Fruit fly (Drosophila melanogaster) whole organism, wandering third instar larva: ENCODE results near the gene sro.

Source experiments
- CG9705 ChIP-seq: fragments of 200-800 bp; sonication (Bioruptor generic); optimal IDR thresholded peaks from 2 replicates; lab custom pipeline; 2018; ENCODE audit warnings: missing biosample characterization, mild to moderate bottlenecking, missing genetic modification characterization
- CrebA ChIP-seq: fragments of 200-800 bp; sonication (Bioruptor generic); optimal IDR thresholded peaks from 2 replicates; lab custom pipeline; 2016; ENCODE audit warnings: missing biosample characterization, mild to moderate bottlenecking, missing genetic modification characterization, borderline replicate concordance
- Dfd ChIP-seq: fragments of >200 bp; optimal IDR thresholded peaks from 2 replicates; lab custom pipeline; 2017; ENCODE audit warnings: missing biosample characterization, missing genetic modification characterization
- Dif ChIP-seq: fragments of 200-275, 200-300 bp; sonication (Bioruptor generic); optimal IDR thresholded peaks from 2 replicates; lab custom pipeline; 2018; ENCODE audit warnings: missing biosample characterization, missing genetic modification characterization; ENCODE audit not compliant: partially characterized antibody
- GATAd ChIP-seq: sonication (Bioruptor generic); optimal IDR thresholded peaks from 2 replicates; lab custom pipeline; 2016; ENCODE audit warnings: missing biosample characterization, missing genetic modification characterization
- HLH106 ChIP-seq: fragments of 200-800 bp; optimal IDR thresholded peaks from 3 replicates; lab custom pipeline; 2019; ENCODE audit warnings: missing biosample characterization, mild to moderate bottlenecking, missing genetic modification characterization, moderate library complexity
- Hnf4 ChIP-seq: fragments of 200-800 bp; sonication (Bioruptor generic); optimal IDR thresholded peaks from 2 replicates; lab custom pipeline; 2016; ENCODE audit warnings: missing biosample characterization, mild to moderate bottlenecking, missing genetic modification characterization
- Hr78 ChIP-seq: fragments of >200 bp; optimal IDR thresholded peaks from 2 replicates; lab custom pipeline; 2017; ENCODE audit warnings: missing biosample characterization, missing genetic modification characterization
- Hr83 ChIP-seq: fragments of 200-300 bp; sonication (Bioruptor generic); optimal IDR thresholded peaks from 2 replicates; lab custom pipeline; 2016; ENCODE audit warnings: missing biosample characterization, mild to moderate bottlenecking, missing genetic modification characterization, moderate library complexity; ENCODE audit not compliant: poor library complexity, severe bottlenecking
- Jra ChIP-seq: sonication (Bioruptor generic); optimal IDR thresholded peaks from 2 replicates; lab custom pipeline; 2016; ENCODE audit warnings: missing biosample characterization, missing genetic modification characterization
- Mio ChIP-seq: sonication (Bioruptor generic); optimal IDR thresholded peaks from 2 replicates; lab custom pipeline; 2016; ENCODE audit warnings: missing biosample characterization, missing genetic modification characterization
- N ChIP-seq: fragments of >200 bp; optimal IDR thresholded peaks from 2 replicates; lab custom pipeline; 2018; ENCODE audit warnings: missing biosample characterization, missing external identifiers, missing genetic modification characterization
- OdsH ChIP-seq: fragments of 200-800 bp; sonication (Bioruptor generic); optimal IDR thresholded peaks from 2 replicates; lab custom pipeline; 2016; ENCODE audit warnings: missing biosample characterization, mild to moderate bottlenecking, missing genetic modification characterization
- Rel ChIP-seq, 2 experiments: fragments of 200-800 bp; sonication (Bioruptor generic) in 1 of 2; optimal IDR thresholded peaks; 2 replicates in 1 of 2; 3 replicates in 1 of 2; lab custom pipeline; 2016 to 2019; ENCODE audit warnings: mild to moderate bottlenecking in 2 of 2, missing biosample characterization in 2 of 2, missing genetic modification characterization in 2 of 2, moderate library complexity in 1 of 2
- Sp1 ChIP-seq: fragments of 200-800 bp; sonication (Bioruptor generic); optimal IDR thresholded peaks from 3 replicates; lab custom pipeline; 2019; ENCODE audit warnings: missing biosample characterization, mild to moderate bottlenecking, missing genetic modification characterization, moderate library complexity
- Vsx2 ChIP-seq: fragments of 200-300, 225-300 bp; sonication (Bioruptor generic); optimal IDR thresholded peaks from 2 replicates; lab custom pipeline; 2018; ENCODE audit warnings: missing biosample characterization, missing genetic modification characterization; ENCODE audit not compliant: partially characterized antibody
- br ChIP-seq: fragments of 200-800 bp; sonication (Bioruptor generic); optimal IDR thresholded peaks from 2 replicates; lab custom pipeline; 2016; ENCODE audit warnings: missing biosample characterization, missing genetic modification characterization
- brk ChIP-seq: fragments of 200-800 bp; sonication (Bioruptor generic); optimal IDR thresholded peaks from 2 replicates; lab custom pipeline; 2016; ENCODE audit warnings: missing biosample characterization, mild to moderate bottlenecking, missing genetic modification characterization
- dl ChIP-seq, 2 experiments: fragments of 175-275, 200-275 bp in 1 of 2; fragments of 200-275 bp in 1 of 2; sonication (Bioruptor generic); optimal IDR thresholded peaks; lab custom pipeline; 2018; ENCODE audit warnings: mild to moderate bottlenecking in 2 of 2, missing biosample characterization in 2 of 2, missing genetic modification characterization in 2 of 2, moderate library complexity in 2 of 2; ENCODE audit not compliant: partially characterized antibody in 2 of 2, insufficient read depth in 1 of 2
- dmrt93B ChIP-seq: fragments of 200-800 bp; sonication (Bioruptor generic); optimal IDR thresholded peaks from 2 replicates; lab custom pipeline; 2018; ENCODE audit warnings: missing biosample characterization, mild to moderate bottlenecking, missing genetic modification characterization
- dsf ChIP-seq: sonication (Bioruptor generic); optimal IDR thresholded peaks from 2 replicates; lab custom pipeline; 2016; ENCODE audit warnings: missing biosample characterization, missing genetic modification characterization, borderline replicate concordance
- foxo ChIP-seq, 2 experiments: fragments of 200-800 bp; sonication (Bioruptor generic); optimal IDR thresholded peaks; 2 replicates in 1 of 2; 3 replicates in 1 of 2; lab custom pipeline; 2016 to 2017; ENCODE audit warnings: missing biosample characterization in 2 of 2, missing genetic modification characterization in 2 of 2
- fru ChIP-seq: fragments of 200-800 bp; sonication (Bioruptor generic); optimal IDR thresholded peaks from 3 replicates; lab custom pipeline; 2016; ENCODE audit warnings: missing biosample characterization, mild to moderate bottlenecking, missing genetic modification characterization
- h ChIP-seq: fragments of 200-800 bp; sonication (Bioruptor generic); optimal IDR thresholded peaks from 3 replicates; lab custom pipeline; 2016; ENCODE audit warnings: missing biosample characterization, mild to moderate bottlenecking, missing genetic modification characterization
- jim ChIP-seq: fragments of 175-275, 200-325 bp; sonication (Bioruptor generic); optimal IDR thresholded peaks from 2 replicates; lab custom pipeline; 2016; ENCODE audit warnings: missing biosample characterization, mild to moderate bottlenecking, missing genetic modification characterization
- lola ChIP-seq: fragments of >200 bp; optimal IDR thresholded peaks from 2 replicates; lab custom pipeline; 2017; ENCODE audit warnings: missing biosample characterization, missing genetic modification characterization
- pan ChIP-seq: fragments of >200 bp; optimal IDR thresholded peaks from 2 replicates; lab custom pipeline; 2017
- psq ChIP-seq: fragments of 200-800 bp; sonication (Bioruptor generic); optimal IDR thresholded peaks from 3 replicates; lab custom pipeline; 2017; ENCODE audit warnings: missing biosample characterization, mild to moderate bottlenecking, missing genetic modification characterization, moderate library complexity
- rgr ChIP-seq: fragments of 200-800 bp; sonication (Bioruptor generic); optimal IDR thresholded peaks from 3 replicates; lab custom pipeline; 2016; ENCODE audit warnings: missing biosample characterization, mild to moderate bottlenecking, missing genetic modification characterization
- sage ChIP-seq: fragments of 200-800 bp; sonication (Bioruptor generic); optimal IDR thresholded peaks from 2 replicates; lab custom pipeline; 2016; ENCODE audit warnings: missing biosample characterization, mild to moderate bottlenecking, missing genetic modification characterization
- sv ChIP-seq: fragments of 200-800 bp; sonication (Bioruptor generic); optimal IDR thresholded peaks from 3 replicates; lab custom pipeline; 2016; ENCODE audit warnings: missing biosample characterization, missing genetic modification characterization
- tai ChIP-seq: sonication (Bioruptor generic); optimal IDR thresholded peaks from 2 replicates; lab custom pipeline; 2016; ENCODE audit warnings: missing biosample characterization, missing genetic modification characterization
- usp ChIP-seq: fragments of >200 bp; optimal IDR thresholded peaks from 2 replicates; lab custom pipeline; 2017; ENCODE audit warnings: missing biosample characterization, missing genetic modification characterization
- woc ChIP-seq: sonication (Bioruptor generic); optimal IDR thresholded peaks from 2 replicates; lab custom pipeline; 2016; ENCODE audit warnings: missing biosample characterization, mild to moderate bottlenecking, missing genetic modification characterization

The sro gene

DNA sequence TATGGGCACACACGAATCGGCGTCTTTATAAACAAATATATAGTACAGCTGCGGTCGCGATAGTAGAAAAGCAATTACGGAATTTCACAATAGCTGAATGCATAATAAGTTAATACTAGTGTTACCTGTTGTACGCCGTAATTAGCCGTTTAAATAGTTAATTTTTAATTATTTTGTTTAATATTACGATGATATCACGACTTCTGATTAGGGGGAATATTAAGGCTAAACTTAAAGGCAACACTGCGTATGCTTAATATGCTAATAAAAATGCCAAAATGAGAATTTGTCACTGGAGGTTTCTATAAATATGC is 15.5 kb upstream of the sro start:
- TF ChIP-seq rgr (GFP tag; lab: Kevin White, UChicago) (no peak), foxo (GFP tag; optimal IDR thresholded peaks at IDR 0.05; lab: Kevin White, UChicago) (peak in 1 of 2 experiments; percentile 6)

DNA sequence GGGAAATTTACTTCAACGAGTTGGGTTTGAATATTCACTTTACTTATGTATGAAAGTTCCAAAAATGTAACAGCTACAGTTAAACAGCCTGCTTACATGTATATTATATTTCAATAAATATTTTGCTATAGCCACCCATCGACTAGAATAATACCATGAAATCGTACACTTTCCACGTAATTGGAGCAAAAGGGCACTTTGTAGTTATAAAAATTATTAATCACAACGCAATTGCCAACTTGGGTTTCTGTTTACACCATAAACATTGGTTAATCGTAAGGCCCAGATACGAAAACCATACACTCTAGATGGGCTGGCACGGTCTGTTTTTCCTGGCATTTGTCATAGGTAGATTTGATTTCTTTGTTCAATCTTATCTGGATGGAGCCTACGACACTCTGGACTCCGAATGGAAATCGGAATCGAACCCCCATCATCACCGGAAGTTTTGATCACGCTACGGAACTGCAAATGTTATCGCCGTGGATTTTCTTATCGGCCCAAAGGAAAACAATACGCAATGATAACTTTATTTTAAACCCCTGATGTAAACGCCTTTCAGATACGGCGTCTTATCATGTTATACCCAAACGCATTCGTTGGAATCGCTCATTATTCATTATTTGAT is 13.9 kb upstream of the sro start, which contains the start of gene fig:
Gene fig, minus strand, starts transcription at position 51 of the 628 bp plus-strand sequence.
- TF ChIP-seq Hr78 (GFP tag; lab: Kevin White, UChicago) (no peak), Rel (GFP tag; optimal IDR thresholded peaks at IDR 0.05; lab: Kevin White, UChicago) (no peak), Rel (tag; optimal IDR thresholded peaks at IDR 0.05; lab: Kevin White, UChicago) (peak; percentile 63), sv (GFP tag; lab: Kevin White, UChicago) (no peak), Hnf4 (GFP tag; lab: Kevin White, UChicago) (no peak), jim (no peak), Hr83 (GFP tag; lab: Kevin White, UChicago) (peak; percentile 36), foxo (GFP tag; optimal IDR thresholded peaks at IDR 0.05; lab: Kevin White, UChicago) (no peak), pan (lab: Kevin White, UChicago) (no peak), GATAd (GFP tag; lab: Kevin White, UChicago) (no peak), Sp1 (GFP tag; lab: Kevin White, UChicago) (no peak), tai (no peak), dmrt93B (GFP tag; lab: Kevin White, UChicago) (no peak), CG9705 (GFP tag; lab: Kevin White, UChicago) (no peak), dsf (GFP tag; lab: Kevin White, UChicago) (no peak), h (GFP tag; lab: Kevin White, UChicago) (peak; percentile 33)

DNA sequence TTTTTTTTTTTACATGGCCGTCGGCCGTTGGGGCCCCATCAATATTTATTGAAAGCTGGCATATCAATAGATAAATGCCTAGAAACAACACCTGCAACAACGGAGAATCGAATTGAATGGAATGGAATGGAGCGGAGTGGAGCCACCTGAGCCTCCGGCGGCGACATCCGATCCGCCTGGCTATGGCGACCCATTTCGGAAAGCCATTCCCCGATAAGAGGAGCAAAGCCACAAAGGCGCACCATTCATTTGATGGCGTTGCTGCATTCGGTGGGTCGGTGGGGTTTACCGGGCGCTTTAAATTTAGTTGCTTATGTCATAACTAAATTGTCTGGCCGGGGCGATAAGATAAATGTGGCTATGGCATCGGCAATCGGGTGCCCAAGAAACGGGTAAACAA is 12.5 kb upstream of the sro start:
- no peak for TF ChIP-seq tai
- no peak for TF ChIP-seq Rel (GFP tag; optimal IDR thresholded peaks at IDR 0.05; lab: Kevin White, UChicago)
- peak; percentile 95 for TF ChIP-seq Rel (tag; optimal IDR thresholded peaks at IDR 0.05; lab: Kevin White, UChicago)

DNA sequence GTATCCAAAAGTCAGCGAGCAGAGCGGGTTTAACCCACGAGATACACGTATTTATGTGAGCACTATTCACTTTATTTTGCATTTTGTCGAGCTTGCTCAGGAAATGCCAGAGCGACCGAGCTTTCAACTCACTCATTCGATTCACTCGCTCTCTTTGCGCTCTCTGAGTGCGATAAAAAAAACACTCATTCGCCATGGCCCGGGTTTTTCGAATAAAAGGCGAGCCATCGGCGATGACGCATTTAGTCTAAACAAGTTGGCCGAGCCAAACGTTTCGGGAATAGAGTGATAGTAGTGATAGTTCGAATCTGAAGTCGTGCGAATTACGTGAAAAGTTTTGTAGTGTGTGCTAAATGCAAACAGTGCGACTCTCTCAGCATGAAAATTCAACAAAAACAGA is 12.0 kb upstream of the sro start:
- TF ChIP-seq brk (GFP tag; lab: Kevin White, UChicago) = peak; percentile 44
- TF ChIP-seq Dif (GFP tag; lab: Kevin White, UChicago) = peak; percentile 67
- peak; percentile 51 for TF ChIP-seq psq (GFP tag; lab: Kevin White, UChicago)
- peak; percentile 49 for TF ChIP-seq br (GFP tag; lab: Kevin White, UChicago)
- TF ChIP-seq sv (GFP tag; lab: Kevin White, UChicago) = no peak
- peak; percentile 96 for TF ChIP-seq Jra (GFP tag; lab: Kevin White, UChicago)
- TF ChIP-seq Hr78 (GFP tag; lab: Kevin White, UChicago) = no peak
- peak in 1 of 2 experiments; percentile 19 for TF ChIP-seq foxo (GFP tag; optimal IDR thresholded peaks at IDR 0.05; lab: Kevin White, UChicago)
- no peak for TF ChIP-seq Dfd (GFP tag; lab: Kevin White, UChicago)
- TF ChIP-seq woc = no peak
- TF ChIP-seq CG9705 (GFP tag; lab: Kevin White, UChicago) = no peak
- peak; percentile 39 for TF ChIP-seq rgr (GFP tag; lab: Kevin White, UChicago)
- TF ChIP-seq jim = no peak
- no peak for TF ChIP-seq usp (GFP tag; lab: Kevin White, UChicago)
- peak; percentile 55 for TF ChIP-seq h (GFP tag; lab: Kevin White, UChicago)
- peak; percentile 11 for TF ChIP-seq OdsH (GFP tag; lab: Kevin White, UChicago)
- TF ChIP-seq Sp1 (GFP tag; lab: Kevin White, UChicago) = peak; percentile 49
- TF ChIP-seq Hr83 (GFP tag; lab: Kevin White, UChicago) = no peak
- peak; percentile 16 for TF ChIP-seq Rel (GFP tag; optimal IDR thresholded peaks at IDR 0.05; lab: Kevin White, UChicago)
- TF ChIP-seq Rel (tag; optimal IDR thresholded peaks at IDR 0.05; lab: Kevin White, UChicago) = no peak
- TF ChIP-seq lola (GFP tag; lab: Kevin White, UChicago) = no peak
- peak in 1 of 2 experiments; percentile 7 for TF ChIP-seq dl (GFP tag; optimal IDR thresholded peaks at IDR 0.05; lab: Kevin White, UChicago; ENCODE audit: insufficient read depth in 1 of 2, partially characterized antibody in 2 of 2)
- no peak for TF ChIP-seq pan (lab: Kevin White, UChicago)
- TF ChIP-seq fru = peak; percentile 50
- peak; percentile 46 for TF ChIP-seq Hnf4 (GFP tag; lab: Kevin White, UChicago)
- no peak for TF ChIP-seq GATAd (GFP tag; lab: Kevin White, UChicago)
- no peak for TF ChIP-seq dmrt93B (GFP tag; lab: Kevin White, UChicago)
- TF ChIP-seq tai = peak; percentile 8
- no peak for TF ChIP-seq Mio (GFP tag; lab: Kevin White, UChicago)
- TF ChIP-seq Vsx2 (GFP tag; lab: Kevin White, UChicago) = no peak
- peak; percentile 67 for TF ChIP-seq CrebA (GFP tag; lab: Kevin White, UChicago)
- TF ChIP-seq N (GFP tag; lab: Kevin White, UChicago) = no peak
- no peak for TF ChIP-seq dsf (GFP tag; lab: Kevin White, UChicago)
- TF ChIP-seq sage (GFP tag; lab: Kevin White, UChicago) = peak; percentile 6
- TF ChIP-seq HLH106 = peak; percentile 24
